Worm (Caenorhabditis elegans) whole organism, L4 larva: ENCODE data around the gene F10G7.10.
A peak's percentile ranks its signal among the peaks of the same experiment; 100 is the strongest.

Source experiments
- D1046.2 ChIP-seq: fragments of 200-800 bp; sonication (Bioruptor generic); IDR thresholded peaks from 2 replicates; pipeline ENCODE4 v1.3.6; 2022; ENCODE audit warnings: missing genetic modification characterization, missing compliant biosample characterization
- F10B5.3 ChIP-seq: sonication (generic microtip); optimal IDR thresholded peaks from 2 replicates; lab custom pipeline; 2016; ENCODE audit warnings: mild to moderate bottlenecking, missing genetic modification characterization, missing compliant biosample characterization
- F44E2.7 ChIP-seq: fragments of 200-800 bp; sonication (Bioruptor generic); IDR thresholded peaks from 2 replicates; pipeline ENCODE4 v2.1.2; 2022; ENCODE audit warnings: missing genetic modification characterization, missing compliant biosample characterization
- R02D3.7 ChIP-seq: fragments of 150-350 bp; sonication (generic microtip); optimal IDR thresholded peaks from 3 replicates; lab custom pipeline; 2014; ENCODE audit warnings: missing biosample characterization, missing genetic modification characterization
- T20F7.1 ChIP-seq: fragments of 200-800 bp; sonication (Bioruptor generic); optimal IDR thresholded peaks from 2 replicates; lab custom pipeline; 2018; ENCODE audit warnings: mild to moderate bottlenecking, missing genetic modification characterization, missing compliant biosample characterization
- Y105C5A.15 ChIP-seq: fragments of 200-800 bp; sonication (Bioruptor generic); IDR thresholded peaks from 2 replicates; pipeline ENCODE4 v1.3.6; 2022; ENCODE audit warnings: missing genetic modification characterization, missing compliant biosample characterization
- Y48G9A.11 ChIP-seq: fragments of 200-800 bp; sonication (Bioruptor generic); IDR thresholded peaks from 2 replicates; pipeline ENCODE4 v1.3.6; 2022; ENCODE audit warnings: missing genetic modification reagents, missing genetic modification characterization, missing compliant biosample characterization
- Y5F2A.4 ChIP-seq: fragments of 200-800 bp; sonication (Bioruptor generic); optimal IDR thresholded peaks from 2 replicates; lab custom pipeline; 2018; ENCODE audit warnings: mild to moderate bottlenecking, missing genetic modification characterization, missing compliant biosample characterization
- ZK337.2 ChIP-seq: fragments of 200-800 bp; sonication (Bioruptor generic); IDR thresholded peaks from 2 replicates; pipeline ENCODE4 v1.3.6; 2022; ENCODE audit warnings: missing genetic modification reagents, missing genetic modification characterization, missing compliant biosample characterization
- ama-1 ChIP-seq: fragments of 150-350 bp; optimal IDR thresholded peaks from 2 replicates; lab custom pipeline; 2014; ENCODE audit warnings: inconsistent platforms, mixed read lengths
- arid-1 ChIP-seq: fragments of 200-800 bp; sonication (Bioruptor generic); conservative IDR thresholded peaks from 2 replicates; pipeline ENCODE4 v1.3.6; 2022; ENCODE audit warnings: missing genetic modification reagents, missing genetic modification characterization, missing compliant biosample characterization
- ceh-32 ChIP-seq: sonication (generic microtip); optimal IDR thresholded peaks from 2 replicates; lab custom pipeline; 2016; ENCODE audit warnings: mild to moderate bottlenecking, missing genetic modification characterization, missing compliant biosample characterization; ENCODE audit not compliant: poor library complexity
- ceh-62 ChIP-seq: sonication (generic microtip); optimal IDR thresholded peaks from 2 replicates; lab custom pipeline; 2017; ENCODE audit warnings: missing biosample characterization, missing genetic modification characterization
- daf-16 ChIP-seq, 3 experiments: sonication (generic microtip); optimal IDR thresholded peaks; 2 replicates each; lab custom pipeline; 2016 to 2017; ENCODE audit warnings: missing genetic modification characterization in 3 of 3, missing genetic modification reagents in 3 of 3, mild to moderate bottlenecking in 2 of 3, missing compliant biosample characterization in 2 of 3, missing biosample characterization in 1 of 3, moderate library complexity in 1 of 3
- daf-19 ChIP-seq: fragments of 200-800 bp; sonication (Bioruptor generic); conservative IDR thresholded peaks from 2 replicates; pipeline ENCODE4 v1.3.6; 2022; ENCODE audit warnings: missing genetic modification characterization, missing compliant biosample characterization
- daf-8 ChIP-seq: fragments of 200-800 bp; sonication (Bioruptor generic); IDR thresholded peaks from 2 replicates; pipeline ENCODE4 v1.3.6; 2022; ENCODE audit warnings: missing genetic modification characterization, missing compliant biosample characterization
- dmd-6 ChIP-seq: fragments of 200-800 bp; sonication (Bioruptor generic); IDR thresholded peaks from 2 replicates; pipeline ENCODE4 v1.3.6; 2022; ENCODE audit warnings: missing genetic modification reagents, missing genetic modification characterization, missing compliant biosample characterization
- dmd-8 ChIP-seq: fragments of 200-800 bp; sonication (Bioruptor generic); IDR thresholded peaks from 2 replicates; pipeline ENCODE4 v1.3.6; 2022; ENCODE audit warnings: missing genetic modification characterization, missing compliant biosample characterization
- dve-1 ChIP-seq: sonication (generic microtip); optimal IDR thresholded peaks from 2 replicates; lab custom pipeline; 2017; ENCODE audit warnings: antibody characterized with exemption, mild to moderate bottlenecking, missing genetic modification characterization, missing compliant biosample characterization; ENCODE audit not compliant: insufficient read depth
- egl-27 ChIP-seq: sonication (generic microtip); optimal IDR thresholded peaks from 3 replicates; lab custom pipeline; 2017; ENCODE audit warnings: missing biosample characterization, missing genetic modification reagents, missing genetic modification characterization
- hlh-11 ChIP-seq: fragments of 200-800 bp; sonication (Bioruptor generic); optimal IDR thresholded peaks from 2 replicates; lab custom pipeline; 2018; ENCODE audit warnings: mild to moderate bottlenecking, missing genetic modification characterization, missing compliant biosample characterization
- hmg-1.1 ChIP-seq: fragments of 200-800 bp; sonication (Bioruptor generic); IDR thresholded peaks from 2 replicates; pipeline ENCODE4 v1.3.6; 2022; ENCODE audit warnings: missing genetic modification reagents, missing genetic modification characterization, missing compliant biosample characterization
- jun-1 ChIP-seq: fragments of 150-350 bp; optimal IDR thresholded peaks from 2 replicates; lab custom pipeline; 2014; ENCODE audit warnings: missing biosample characterization, missing genetic modification reagents, missing genetic modification characterization
- lin-1 ChIP-seq: fragments of 200-800 bp; sonication (Bioruptor generic); IDR thresholded peaks from 2 replicates; pipeline ENCODE4 v1.3.6; 2022; ENCODE audit warnings: missing genetic modification reagents, missing genetic modification characterization, missing compliant biosample characterization
- lin-13 ChIP-seq: fragments of 150-350 bp; optimal IDR thresholded peaks from 2 replicates; lab custom pipeline; 2014; ENCODE audit warnings: missing biosample characterization, missing genetic modification reagents, missing genetic modification characterization
- lin-39 ChIP-seq: fragments of 150-350 bp; optimal IDR thresholded peaks from 2 replicates; lab custom pipeline; 2014; ENCODE audit warnings: missing biosample characterization, missing genetic modification reagents, missing genetic modification characterization
- lsy-2 ChIP-seq, 2 experiments: fragments of 150-350 bp in 1 of 2; sonication (generic microtip) in 1 of 2; optimal IDR thresholded peaks; 2 replicates each; lab custom pipeline; 2014 to 2017; ENCODE audit warnings: missing biosample characterization in 2 of 2, missing genetic modification characterization in 2 of 2
- mdl-1 ChIP-seq, 2 experiments: fragments of 150-350 bp in 1 of 2; sonication (generic microtip) in 1 of 2; optimal IDR thresholded peaks; 2 replicates each; lab custom pipeline; 2014 to 2017; ENCODE audit warnings: missing biosample characterization in 2 of 2, missing genetic modification characterization in 2 of 2
- mep-1 ChIP-seq: fragments of 150-350 bp; sonication (generic microtip); optimal IDR thresholded peaks from 3 replicates; lab custom pipeline; 2014; ENCODE audit warnings: missing biosample characterization, missing genetic modification characterization
- mes-2 ChIP-seq: sonication (generic microtip); optimal IDR thresholded peaks from 2 replicates; lab custom pipeline; 2016; ENCODE audit warnings: missing genotype, mild to moderate bottlenecking, missing genetic modification characterization, missing compliant biosample characterization; ENCODE audit not compliant: poor library complexity, severe bottlenecking
- mxl-3 ChIP-seq: fragments of 200-800 bp; sonication (Bioruptor generic); optimal IDR thresholded peaks from 2 replicates; lab custom pipeline; 2018; ENCODE audit warnings: mild to moderate bottlenecking, missing genetic modification characterization, missing compliant biosample characterization
- nhr-10 ChIP-seq: fragments of 150-350 bp; optimal IDR thresholded peaks from 2 replicates; lab custom pipeline; 2014; ENCODE audit warnings: missing biosample characterization, missing genetic modification characterization
- nhr-111 ChIP-seq: fragments of 200-800 bp; sonication (Bioruptor generic); optimal IDR thresholded peaks from 2 replicates; lab custom pipeline; 2018; ENCODE audit warnings: mild to moderate bottlenecking, missing genetic modification characterization, missing compliant biosample characterization
- nhr-41 ChIP-seq: fragments of 200-800 bp; sonication (Bioruptor generic); IDR thresholded peaks from 2 replicates; pipeline ENCODE4 v1.3.6; 2022; ENCODE audit warnings: missing genetic modification reagents, missing genetic modification characterization, missing compliant biosample characterization
- nhr-6 ChIP-seq: fragments of 150-350 bp; optimal IDR thresholded peaks from 2 replicates; lab custom pipeline; 2014; ENCODE audit warnings: missing biosample characterization, missing genetic modification characterization
- nhr-76 ChIP-seq: fragments of 150-350 bp; optimal IDR thresholded peaks from 2 replicates; lab custom pipeline; 2014; ENCODE audit warnings: missing biosample characterization, missing genetic modification characterization
- nhr-77 ChIP-seq: fragments of 150-350 bp; optimal IDR thresholded peaks from 2 replicates; lab custom pipeline; 2014; ENCODE audit warnings: missing biosample characterization, missing genetic modification characterization
- pha-4 ChIP-seq, 2 experiments: fragments of 150-350 bp in 1 of 2; fragments of 200-800 bp in 1 of 2; sonication (Bioruptor generic) in 1 of 2; IDR thresholded peaks in 1 of 2; optimal IDR thresholded peaks in 1 of 2; 2 replicates each; pipeline versions ENCODE4 v1.3.6 to Lab custom; 2014 to 2022; ENCODE audit warnings: missing genetic modification characterization in 2 of 2, missing genetic modification reagents in 2 of 2, missing biosample characterization in 1 of 2, missing compliant biosample characterization in 1 of 2
- pqm-1 ChIP-seq: sonication (generic microtip); optimal IDR thresholded peaks from 2 replicates; lab custom pipeline; 2017; ENCODE audit warnings: missing biosample characterization, missing genetic modification characterization
- rbr-2 ChIP-seq: sonication (generic microtip); optimal IDR thresholded peaks from 2 replicates; lab custom pipeline; 2016; ENCODE audit warnings: missing genotype, missing genetic modification characterization, missing compliant biosample characterization
- saeg-2 ChIP-seq: fragments of 200-800 bp; sonication (Bioruptor generic); IDR thresholded peaks from 2 replicates; pipeline ENCODE4 v1.3.6; 2022; ENCODE audit warnings: missing genetic modification reagents, missing genetic modification characterization, missing compliant biosample characterization
- set-16 ChIP-seq: fragments of 200-800 bp; sonication (Bioruptor generic); IDR thresholded peaks from 2 replicates; pipeline ENCODE4 v1.3.6; 2022; ENCODE audit warnings: missing genetic modification reagents, missing genetic modification characterization, missing compliant biosample characterization
- skn-1 ChIP-seq: fragments of 150-350 bp; optimal IDR thresholded peaks from 2 replicates; lab custom pipeline; 2014; ENCODE audit warnings: missing biosample characterization, missing genetic modification characterization
- spr-3 ChIP-seq: fragments of 200-800 bp; sonication (Bioruptor generic); optimal IDR thresholded peaks from 2 replicates; lab custom pipeline; 2018; ENCODE audit warnings: mild to moderate bottlenecking, missing genetic modification characterization, missing compliant biosample characterization
- tra-1 ChIP-seq: fragments of 200-800 bp; sonication (Bioruptor generic); IDR thresholded peaks from 2 replicates; pipeline ENCODE4 v1.3.6; 2022; ENCODE audit warnings: missing genetic modification reagents, missing genetic modification characterization, missing compliant biosample characterization
- zag-1 ChIP-seq: fragments of 150-350 bp; optimal IDR thresholded peaks from 2 replicates; lab custom pipeline; 2014; ENCODE audit warnings: missing biosample characterization, missing genetic modification characterization
- zfp-3 ChIP-seq: fragments of 200-800 bp; sonication (Bioruptor generic); conservative IDR thresholded peaks from 2 replicates; pipeline ENCODE4 v1.3.6; 2022; ENCODE audit warnings: missing genetic modification reagents, missing genetic modification characterization, missing compliant biosample characterization
- ztf-11 ChIP-seq: fragments of 150-350 bp; optimal IDR thresholded peaks from 2 replicates; lab custom pipeline; 2014; ENCODE audit warnings: missing biosample characterization, missing genetic modification characterization
- ztf-7 ChIP-seq: fragments of 150-350 bp; optimal IDR thresholded peaks from 2 replicates; lab custom pipeline; 2014; ENCODE audit warnings: missing biosample characterization, missing genetic modification characterization

F10G7.10 gene

ce11 chrII:4729733-4730132, 3.7 kb upstream of the F10G7.10 start, which contains the start of gene F41C3.7:
Gene F41C3.7, plus strand, starts transcription at chrII:4730033.
- TF ChIP-seq hmg-1.1 (GFP tag; lab: Robert Waterston, UW) (no peak), lin-39 (tag; lab: Kevin White, UChicago) (no peak), dmd-8 (GFP tag; lab: Robert Waterston, UW) (no peak), ztf-7 (tag; lab: Kevin White, UChicago) (no peak), dmd-6 (no peak), nhr-111 (GFP tag; lab: Kevin White, UChicago) (no peak), arid-1 (no peak), set-16 (GFP tag; lab: Robert Waterston, UW) (no peak), daf-8 (no peak), jun-1 (no peak), mxl-3 (GFP tag; lab: Kevin White, UChicago) (no peak)

- TF ChIP-seq Y105C5A.15 (GFP tag; lab: Robert Waterston, UW) (no peak), mep-1 (peak; percentile 18), set-16 (GFP tag; lab: Robert Waterston, UW) (no peak), dve-1 (tag; lab: Kevin White, UChicago) (peak; percentile 92), nhr-6 (tag; lab: Kevin White, UChicago) (peak; percentile 49), T20F7.1 (GFP tag; lab: Kevin White, UChicago) (peak; percentile 33), lin-1 (GFP tag; lab: Robert Waterston, UW) (peak; percentile 73), F10B5.3 (tag; lab: Kevin White, UChicago) (no peak), spr-3 (GFP tag; lab: Kevin White, UChicago) (no peak), R02D3.7 (tag; lab: Kevin White, UChicago) (no peak), daf-16 (GFP tag; optimal IDR thresholded peaks at IDR 0.05; lab: Kevin White, UChicago) (peak; percentile 66 to 95), daf-16 (tag; optimal IDR thresholded peaks at IDR 0.05; lab: Kevin White, UChicago) (peak; percentile 99), saeg-2 (no peak), mes-2 (tag; lab: Kevin White, UChicago) (no peak), daf-19 (GFP tag; lab: Robert Waterston, UW) (no peak), hmg-1.1 (GFP tag; lab: Robert Waterston, UW) (no peak), nhr-10 (tag; lab: Kevin White, UChicago) (no peak), hlh-11 (tag; lab: Kevin White, UChicago) (peak; percentile 91), ama-1 (lab: Kevin White, UChicago) (no peak), mdl-1 (tag; optimal IDR thresholded peaks at IDR 0.05; lab: Kevin White, UChicago) (peak in 1 of 2 experiments; percentile 47), lin-13 (GFP tag; lab: Kevin White, UChicago) (no peak), dmd-8 (GFP tag; lab: Robert Waterston, UW) (no peak), Y5F2A.4 (no peak), lsy-2 (tag; optimal IDR thresholded peaks at IDR 0.05; lab: Kevin White, UChicago) (no peak), nhr-111 (GFP tag; lab: Kevin White, UChicago) (no peak), pqm-1 (peak; percentile 99), zfp-3 (GFP tag; lab: Robert Waterston, UW) (no peak), skn-1 (no peak), D1046.2 (GFP tag; lab: Robert Waterston, UW) (no peak), ztf-11 (tag; lab: Kevin White, UChicago) (no peak), Y48G9A.11 (GFP tag; lab: Robert Waterston, UW) (no peak), ceh-62 (tag; lab: Kevin White, UChicago) (no peak), jun-1 (no peak), ZK337.2 (no peak), pha-4 (GFP tag; IDR thresholded peaks at IDR 0.05; lab: Robert Waterston, UW) (no peak), pha-4 (tag; optimal IDR thresholded peaks at IDR 0.05; lab: Kevin White, UChicago) (no peak), ceh-32 (no peak), rbr-2 (tag; lab: Kevin White, UChicago) (no peak), tra-1 (GFP tag; lab: Robert Waterston, UW) (peak; percentile 86), egl-27 (tag; lab: Kevin White, UChicago) (no peak), nhr-41 (GFP tag; lab: Robert Waterston, UW) (no peak), F44E2.7 (GFP tag; lab: Robert Waterston, UW) (no peak), nhr-76 (no peak), nhr-77 (tag; lab: Kevin White, UChicago) (peak; percentile 92), zag-1 (tag; lab: Kevin White, UChicago) (no peak)
These were observed 2.6 kb upstream of the F10G7.10 start for ce11 chrII:4728687-4729086.
